Fruit fly (Drosophila melanogaster) whole organism, embryonic: Measurements from ENCODE around the gene CG12016.
A peak's percentile ranks its signal among the peaks of the same experiment; 100 is the strongest.

ENCODE experiments used
- Bgb ChIP-seq: fragments of 200-800 bp; sonication (Bioruptor generic); IDR thresholded peaks from 2 replicates; pipeline ENCODE4 v1.3.6; 2022; ENCODE audit warnings: missing biosample characterization, missing genetic modification characterization; ENCODE audit not compliant: partially characterized antibody
- C15 ChIP-seq: fragments of 200-800 bp; sonication (Bioruptor generic); IDR thresholded peaks from 3 replicates; pipeline ENCODE4 v1.3.6; 2022; ENCODE audit warnings: missing biosample characterization, missing genetic modification characterization
- CG10209 ChIP-seq: fragments of 200-800 bp; sonication (Bioruptor generic); optimal IDR thresholded peaks from 3 replicates; lab custom pipeline; 2017; ENCODE audit warnings: missing biosample characterization, mild to moderate bottlenecking, missing genetic modification characterization, missing genetic modification reagents
- CG11247 ChIP-seq: fragments of 200-800 bp; sonication (Bioruptor generic); IDR thresholded peaks from 2 replicates; pipeline ENCODE4 v1.3.6; 2022; ENCODE audit warnings: missing biosample characterization, missing genetic modification characterization
- CG12155 ChIP-seq: fragments of 200-800 bp; sonication (Bioruptor generic); optimal IDR thresholded peaks from 3 replicates; lab custom pipeline; 2016; ENCODE audit warnings: missing biosample characterization, missing genetic modification characterization
- CG12942 ChIP-seq: fragments of 200-800 bp; sonication (Bioruptor generic); optimal IDR thresholded peaks from 3 replicates; lab custom pipeline; 2016; ENCODE audit warnings: missing biosample characterization, missing genetic modification characterization
- CG14014 ChIP-seq: fragments of 200-800 bp; sonication (Bioruptor generic); IDR thresholded peaks from 2 replicates; pipeline ENCODE4 v1.3.6; 2022; ENCODE audit warnings: missing biosample characterization, missing genetic modification characterization
- CG15011 ChIP-seq: fragments of 200-800 bp; sonication (Bioruptor generic); optimal IDR thresholded peaks from 3 replicates; lab custom pipeline; 2018; ENCODE audit warnings: missing biosample characterization, mild to moderate bottlenecking, missing genetic modification characterization
- CG17359 ChIP-seq: fragments of 200-800 bp; sonication (Bioruptor generic); optimal IDR thresholded peaks from 3 replicates; lab custom pipeline; 2018; ENCODE audit warnings: missing biosample characterization, mild to moderate bottlenecking, missing genetic modification characterization, moderate library complexity
- CG17361 ChIP-seq: fragments of 200-800 bp; sonication (Bioruptor generic); IDR thresholded peaks from 3 replicates; pipeline ENCODE4 v1.3.6; 2022; ENCODE audit warnings: missing biosample characterization, missing genetic modification characterization
- CG18764 ChIP-seq: fragments of 200-800 bp; sonication (Bioruptor generic); optimal IDR thresholded peaks from 3 replicates; lab custom pipeline; 2016; ENCODE audit warnings: missing biosample characterization, missing genetic modification characterization
- CG2116 ChIP-seq: fragments of 200-800 bp; sonication (Bioruptor generic); optimal IDR thresholded peaks from 3 replicates; lab custom pipeline; 2018; ENCODE audit warnings: missing biosample characterization, mild to moderate bottlenecking, missing genetic modification characterization
- CG2129 ChIP-seq: fragments of 200-800 bp; sonication (Bioruptor generic); IDR thresholded peaks from 2 replicates; pipeline ENCODE4 v1.3.6; 2022; ENCODE audit warnings: missing biosample characterization, missing genetic modification characterization; ENCODE audit not compliant: partially characterized antibody
- CG30020 ChIP-seq: fragments of 200-800 bp; optimal IDR thresholded peaks from 2 replicates; lab custom pipeline; 2019; ENCODE audit warnings: missing biosample characterization, mild to moderate bottlenecking, missing genetic modification characterization, moderate library complexity
- CG31441 ChIP-seq: fragments of 200-800 bp; sonication (Bioruptor generic); IDR thresholded peaks from 2 replicates; pipeline ENCODE4 v1.3.6; 2022; ENCODE audit warnings: missing biosample characterization, missing genetic modification characterization
- CG4404 ChIP-seq: fragments of 200-800 bp; sonication (Bioruptor generic); IDR thresholded peaks from 2 replicates; pipeline ENCODE4 v1.3.6; 2022; ENCODE audit warnings: missing biosample characterization, missing genetic modification characterization
- CG4730 ChIP-seq: fragments of 200-800 bp; sonication (Bioruptor generic); IDR thresholded peaks from 2 replicates; pipeline ENCODE4 v1.3.6; 2022; ENCODE audit warnings: missing biosample characterization, missing genetic modification characterization
- CG6175 ChIP-seq: fragments of 200-800 bp; sonication (Bioruptor generic); IDR thresholded peaks from 3 replicates; pipeline ENCODE4 v1.3.6; 2022; ENCODE audit warnings: missing biosample characterization, missing genetic modification characterization
- CG6765 ChIP-seq: fragments of 200-800 bp; sonication (Bioruptor generic); optimal IDR thresholded peaks from 3 replicates; lab custom pipeline; 2017; ENCODE audit warnings: missing biosample characterization, mild to moderate bottlenecking, missing genetic modification characterization
- CG6854 ChIP-seq: fragments of 200-800 bp; sonication (Bioruptor generic); optimal IDR thresholded peaks from 3 replicates; lab custom pipeline; 2017; ENCODE audit warnings: missing biosample characterization, mild to moderate bottlenecking, missing genetic modification characterization
- CG7786 ChIP-seq: fragments of 200-800 bp; sonication (Bioruptor generic); optimal IDR thresholded peaks from 2 replicates; lab custom pipeline; 2016; ENCODE audit warnings: missing biosample characterization, missing genetic modification characterization
- CG8359 ChIP-seq: fragments of 200-800 bp; sonication (Bioruptor generic); optimal IDR thresholded peaks from 2 replicates; lab custom pipeline; 2017; ENCODE audit warnings: missing biosample characterization, mild to moderate bottlenecking, missing genetic modification characterization, borderline replicate concordance
- CG8924 ChIP-seq: fragments of 200-800 bp; optimal IDR thresholded peaks from 3 replicates; lab custom pipeline; 2019; ENCODE audit warnings: missing biosample characterization, mild to moderate bottlenecking, missing genetic modification characterization, moderate library complexity
- Elba2 ChIP-seq: fragments of 200-800 bp; sonication (Bioruptor generic); optimal IDR thresholded peaks from 3 replicates; lab custom pipeline; 2016; ENCODE audit warnings: missing biosample characterization, missing genetic modification characterization
- Fer1 ChIP-seq: fragments of 200-800 bp; sonication (Bioruptor generic); optimal IDR thresholded peaks from 2 replicates; lab custom pipeline; 2017; ENCODE audit warnings: missing biosample characterization, mild to moderate bottlenecking, missing genetic modification characterization
- Kr ChIP-seq: fragments of 200-800 bp; sonication (Bioruptor generic); optimal IDR thresholded peaks from 2 replicates; lab custom pipeline; 2017; ENCODE audit warnings: missing biosample characterization, mild to moderate bottlenecking, missing genetic modification characterization
- MTF-1 ChIP-seq: fragments of 200-800 bp; sonication (Bioruptor generic); optimal IDR thresholded peaks from 2 replicates; lab custom pipeline; 2018; ENCODE audit warnings: missing biosample characterization, mild to moderate bottlenecking, missing genetic modification characterization, borderline replicate concordance
- Mad ChIP-seq: fragments of 200-800 bp; sonication (Bioruptor generic); optimal IDR thresholded peaks from 2 replicates; lab custom pipeline; 2016; ENCODE audit warnings: missing biosample characterization, missing genetic modification characterization
- Med ChIP-seq: fragments of 200-800 bp; sonication (Bioruptor generic); peaks from one replicate; lab custom pipeline; 2016; ENCODE audit warnings: missing biosample characterization, missing genetic modification characterization, mild to moderate bottlenecking, inconsistent platforms, moderate library complexity
- Meics ChIP-seq: fragments of 200-800 bp; sonication (Bioruptor generic); optimal IDR thresholded peaks from 2 replicates; lab custom pipeline; 2017; ENCODE audit warnings: missing biosample characterization, mild to moderate bottlenecking, missing genetic modification characterization
- Nf-YA ChIP-seq: fragments of 200-800 bp; sonication (Bioruptor generic); IDR thresholded peaks from 2 replicates; pipeline ENCODE4 v1.3.6; 2022; ENCODE audit warnings: missing biosample characterization, missing genetic modification characterization
- Sry-δ ChIP-seq: fragments of 200-800 bp; sonication (Bioruptor generic); optimal IDR thresholded peaks from 2 replicates; lab custom pipeline; 2016; ENCODE audit warnings: missing biosample characterization, missing genetic modification characterization
- Tbp ChIP-seq: fragments of >200 bp; optimal IDR thresholded peaks from 2 replicates; lab custom pipeline; 2018; ENCODE audit warnings: missing biosample characterization, missing genetic modification characterization
- Vsx1 ChIP-seq: fragments of 200-800 bp; sonication (Bioruptor generic); optimal IDR thresholded peaks from 2 replicates; lab custom pipeline; 2017; ENCODE audit warnings: missing biosample characterization, mild to moderate bottlenecking, missing genetic modification characterization, missing genetic modification reagents
- al ChIP-seq: fragments of 200-800 bp; sonication (Bioruptor generic); IDR thresholded peaks from 2 replicates; pipeline ENCODE4 v1.3.6; 2022; ENCODE audit warnings: missing biosample characterization, missing genetic modification characterization
- bbx ChIP-seq: fragments of 200-800 bp; sonication (Bioruptor generic); IDR thresholded peaks from 2 replicates; pipeline ENCODE4 v1.3.6; 2022; ENCODE audit warnings: missing biosample characterization, missing genetic modification characterization; ENCODE audit not compliant: partially characterized antibody
- en ChIP-seq: fragments of 200-800 bp; sonication (Bioruptor generic); optimal IDR thresholded peaks from 2 replicates; lab custom pipeline; 2016; ENCODE audit warnings: missing biosample characterization, missing genetic modification characterization
- fd64A ChIP-seq: fragments of 200-800 bp; sonication (Bioruptor generic); optimal IDR thresholded peaks from 3 replicates; lab custom pipeline; 2018; ENCODE audit warnings: missing biosample characterization, mild to moderate bottlenecking, missing genetic modification characterization
- fu2 ChIP-seq: fragments of 200-800 bp; sonication (Bioruptor generic); optimal IDR thresholded peaks from 2 replicates; lab custom pipeline; 2016; ENCODE audit warnings: missing biosample characterization, missing genetic modification characterization
- gcm ChIP-seq: fragments of 200-800 bp; sonication (Bioruptor generic); optimal IDR thresholded peaks from 2 replicates; lab custom pipeline; 2019; ENCODE audit warnings: missing biosample characterization, mild to moderate bottlenecking, missing genetic modification characterization, moderate library complexity
- grn ChIP-seq: fragments of 200-800 bp; sonication (Bioruptor generic); optimal IDR thresholded peaks from 3 replicates; lab custom pipeline; 2017; ENCODE audit warnings: missing biosample characterization, missing genetic modification characterization
- gsb ChIP-seq: fragments of 200-800 bp; sonication (Bioruptor generic); IDR thresholded peaks from 2 replicates; pipeline ENCODE4 v1.3.6; 2022; ENCODE audit warnings: missing biosample characterization, missing genetic modification characterization
- hkb ChIP-seq, 2 experiments: fragments of 200-800 bp in 1 of 2; fragments of >200 bp in 1 of 2; sonication (Bioruptor generic) in 1 of 2; IDR thresholded peaks in 1 of 2; optimal IDR thresholded peaks in 1 of 2; 2 replicates each; pipeline versions ENCODE4 v1.3.6 to Lab custom; 2017 to 2022; ENCODE audit warnings: missing biosample characterization in 1 of 2, missing genetic modification characterization in 1 of 2
- jumu ChIP-seq: fragments of 200-800 bp; sonication (Bioruptor generic); optimal IDR thresholded peaks from 3 replicates; lab custom pipeline; 2016; ENCODE audit warnings: missing biosample characterization, missing genetic modification characterization
- knrl ChIP-seq: fragments of 200-800 bp; sonication (Bioruptor generic); IDR thresholded peaks from 3 replicates; pipeline ENCODE4 v1.3.6; 2022; ENCODE audit warnings: missing biosample characterization, missing genetic modification characterization; ENCODE audit not compliant: partially characterized antibody
- lab ChIP-seq: fragments of 200-800 bp; sonication (Bioruptor generic); optimal IDR thresholded peaks from 3 replicates; lab custom pipeline; 2017; ENCODE audit warnings: missing biosample characterization, missing genetic modification characterization, mild to moderate bottlenecking, moderate library complexity, missing genetic modification reagents
- tna ChIP-seq: fragments of 200-800 bp; sonication (Bioruptor generic); IDR thresholded peaks from 2 replicates; pipeline ENCODE4 v1.3.6; 2022; ENCODE audit warnings: missing biosample characterization, missing genetic modification characterization; ENCODE audit not compliant: partially characterized antibody
- trem ChIP-seq: fragments of 200-800 bp; optimal IDR thresholded peaks from 3 replicates; lab custom pipeline; 2019; ENCODE audit warnings: missing biosample characterization, mild to moderate bottlenecking, missing genetic modification characterization, moderate library complexity

Gene CG12016

DNA sequence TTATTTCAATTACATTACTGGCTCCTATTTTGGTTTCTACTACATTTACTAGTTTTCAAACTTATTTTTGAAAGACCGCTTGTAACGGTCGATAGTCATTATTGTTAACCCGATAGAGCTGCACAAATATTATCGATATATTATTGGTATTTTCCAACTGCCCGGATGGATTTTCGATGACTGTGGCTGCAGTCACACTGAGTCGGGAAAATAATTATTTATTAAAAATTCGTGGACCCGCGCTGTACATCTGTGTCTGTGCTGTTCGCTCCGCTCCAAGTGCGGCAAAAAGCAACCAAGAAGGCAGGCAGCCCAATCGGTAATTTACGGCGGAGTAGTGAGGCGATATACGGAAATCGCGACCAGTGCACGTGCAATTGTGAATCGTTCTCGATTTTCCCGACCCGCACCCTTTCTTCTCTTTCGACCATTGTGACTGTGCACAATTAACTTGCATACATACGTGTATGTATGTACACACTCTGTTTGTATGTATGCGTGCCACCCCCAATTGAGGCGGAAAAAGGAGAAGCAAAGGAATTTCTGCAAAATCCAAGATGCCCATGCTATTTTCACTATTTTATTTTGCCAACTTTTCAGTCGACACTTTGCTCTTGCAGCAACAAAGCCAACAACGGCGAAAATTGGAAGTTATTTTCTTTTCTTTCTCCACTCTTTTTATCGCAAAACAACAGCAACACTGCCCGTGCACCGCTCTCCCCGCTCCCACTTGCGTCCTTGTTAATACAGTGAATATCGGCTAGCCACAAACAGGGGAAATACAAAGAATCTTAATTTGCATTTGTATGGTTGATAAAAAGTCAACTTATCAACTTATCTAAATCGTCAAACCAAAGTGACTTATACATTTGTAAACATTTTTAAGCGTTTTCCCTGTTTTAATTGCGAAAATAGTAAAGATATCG lies 15.6 kb upstream of the CG12016 start, which contains the start of gene ZnT63C (continued):
- TF ChIP-seq Fer1 (GFP tag; lab: Kevin White, UChicago) (no peak), Meics (GFP tag; lab: Kevin White, UChicago) (peak; percentile 8), CG6175 (GFP tag; lab: Robert Waterston, UW) (no peak), CG30020 (tag; lab: Kevin White, UChicago) (peak; percentile 18), CG2129 (GFP tag; lab: Robert Waterston, UW) (0 out of 2 replicates have a peak, but pooled peaks have one; percentile 25), CG8359 (GFP tag; lab: Kevin White, UChicago) (no peak), hkb (optimal IDR thresholded peaks at IDR 0.05; lab: Kevin White, UChicago) (no peak), hkb (GFP tag; IDR thresholded peaks at IDR 0.05; lab: Robert Waterston, UW) (no peak), CG17361 (GFP tag; lab: Robert Waterston, UW) (no peak), MTF-1 (GFP tag; lab: Kevin White, UChicago) (peak; percentile 23), CG2116 (GFP tag; lab: Kevin White, UChicago) (peak; percentile 90), CG8924 (tag; lab: Kevin White, UChicago) (no peak), CG11247 (no peak), CG12155 (GFP tag; lab: Kevin White, UChicago) (no peak), trem (tag; lab: Kevin White, UChicago) (peak; percentile 49), CG6854 (peak; percentile 11), grn (GFP tag; lab: Kevin White, UChicago) (no peak), al (GFP tag; lab: Robert Waterston, UW) (no peak), Nf-YA (GFP tag; lab: Robert Waterston, UW) (peak; percentile 20; the same call in 1 of the 2 replicates), C15 (GFP tag; lab: Robert Waterston, UW) (no peak), tna (GFP tag; lab: Robert Waterston, UW) (peak; percentile 93), knrl (peak; percentile 67), CG10209 (GFP tag; lab: Kevin White, UChicago) (no peak), CG14014 (GFP tag; lab: Robert Waterston, UW) (no peak; the same call in 1 of the 2 replicates), Sry-δ (GFP tag; lab: Kevin White, UChicago) (peak; percentile 52), CG18764 (no peak), CG15011 (GFP tag; lab: Kevin White, UChicago) (no peak), CG4730 (GFP tag; lab: Robert Waterston, UW) (no peak), Elba2 (GFP tag; lab: Kevin White, UChicago) (no peak), bbx (GFP tag; lab: Robert Waterston, UW) (peak; percentile 93), fu2 (no peak), Bgb (peak; percentile 87), fd64A (GFP tag; lab: Kevin White, UChicago) (peak; percentile 26), Tbp (GFP tag; lab: Kevin White, UChicago) (no peak), en (GFP tag; lab: Kevin White, UChicago) (no peak), CG12942 (GFP tag; lab: Kevin White, UChicago) (no peak), gcm (GFP tag; lab: Kevin White, UChicago) (no peak), Med (GFP tag; lab: Kevin White, UChicago) (peak; percentile 79), Mad (GFP tag; lab: Kevin White, UChicago) (peak; percentile 14), gsb (GFP tag; lab: Robert Waterston, UW) (no peak), Kr (no peak), CG17359 (tag; lab: Kevin White, UChicago) (no peak), CG7786 (no peak), lab (GFP tag; lab: Kevin White, UChicago) (no peak), CG31441 (GFP tag; lab: Robert Waterston, UW) (no peak), CG4404 (GFP tag; lab: Robert Waterston, UW) (no peak), jumu (GFP tag; lab: Kevin White, UChicago) (no peak), Vsx1 (GFP tag; lab: Kevin White, UChicago) (no peak), CG6765 (GFP tag; lab: Kevin White, UChicago) (no peak)
